Fruit fly (Drosophila melanogaster) whole organism, embryonic: ENCODE data around the gene CG5139.
A peak's percentile ranks its signal among the peaks of the same experiment; 100 is the strongest.

Source experiments
- Ada2b ChIP-seq: fragments of 200-800 bp; sonication (Bioruptor generic); IDR thresholded peaks from 2 replicates; pipeline ENCODE4 v1.3.6; 2022; ENCODE audit warnings: missing biosample characterization, missing genetic modification characterization
- Aef1 ChIP-seq: fragments of 200-800 bp; sonication (Bioruptor generic); IDR thresholded peaks from 3 replicates; pipeline ENCODE4 v1.3.6; 2022; ENCODE audit warnings: missing biosample characterization, missing genetic modification characterization
- Atf-2 ChIP-seq: fragments of 200-800 bp; sonication (Bioruptor generic); optimal IDR thresholded peaks from 2 replicates; lab custom pipeline; 2016; ENCODE audit warnings: missing biosample characterization, missing genetic modification characterization
- Atf3 ChIP-seq: fragments of 200-800 bp; sonication (Bioruptor generic); optimal IDR thresholded peaks from 3 replicates; lab custom pipeline; 2016; ENCODE audit warnings: missing biosample characterization, missing genetic modification characterization
- Bteb2 ChIP-seq: fragments of 200-800 bp; sonication (Bioruptor generic); optimal IDR thresholded peaks from 2 replicates; lab custom pipeline; 2016; ENCODE audit warnings: missing biosample characterization, missing genetic modification characterization
- CG10431 ChIP-seq: fragments of 200-800 bp; sonication (Bioruptor generic); optimal IDR thresholded peaks from 3 replicates; lab custom pipeline; 2018; ENCODE audit warnings: missing biosample characterization, mild to moderate bottlenecking, missing genetic modification characterization
- CG10543 ChIP-seq: fragments of 200-800 bp; sonication (Bioruptor generic); optimal IDR thresholded peaks from 3 replicates; lab custom pipeline; 2017; ENCODE audit warnings: missing biosample characterization, mild to moderate bottlenecking, missing genetic modification characterization, moderate library complexity
- CG11696 ChIP-seq: fragments of 200-800 bp; sonication (Bioruptor generic); IDR thresholded peaks from 2 replicates; pipeline ENCODE4 v1.3.6; 2022; ENCODE audit warnings: missing biosample characterization, missing genetic modification characterization
- CG12659 ChIP-seq: fragments of 200-800 bp; sonication (Bioruptor generic); optimal IDR thresholded peaks from 3 replicates; lab custom pipeline; 2017; ENCODE audit warnings: mild to moderate bottlenecking, missing biosample characterization, missing genetic modification reagents, missing genetic modification characterization
- CG13123 ChIP-seq: fragments of 200-800 bp; sonication (Bioruptor generic); optimal IDR thresholded peaks from 2 replicates; lab custom pipeline; 2016; ENCODE audit warnings: missing biosample characterization, missing genetic modification characterization
- CG14860 ChIP-seq: fragments of 200-800 bp; sonication (Bioruptor generic); IDR thresholded peaks from 3 replicates; pipeline ENCODE4 v1.3.6; 2022; ENCODE audit warnings: missing biosample characterization, missing genetic modification characterization; ENCODE audit not compliant: partially characterized antibody
- CG16863 ChIP-seq: fragments of 200-800 bp; sonication (Bioruptor generic); optimal IDR thresholded peaks from 3 replicates; lab custom pipeline; 2016; ENCODE audit warnings: missing biosample characterization, missing genetic modification characterization
- CG17186 ChIP-seq: fragments of 200-800 bp; sonication (Bioruptor generic); optimal IDR thresholded peaks from 3 replicates; lab custom pipeline; 2017; ENCODE audit warnings: missing biosample characterization, missing genetic modification reagents, missing genetic modification characterization
- CG17385 ChIP-seq: fragments of 200-800 bp; sonication (Bioruptor generic); optimal IDR thresholded peaks from 3 replicates; lab custom pipeline; 2018; ENCODE audit warnings: missing biosample characterization, mild to moderate bottlenecking, missing genetic modification characterization
- CG18262 ChIP-seq: fragments of 200-800 bp; optimal IDR thresholded peaks from 3 replicates; lab custom pipeline; 2019; ENCODE audit warnings: missing biosample characterization, mild to moderate bottlenecking, missing genetic modification characterization, moderate library complexity
- CG2129 ChIP-seq: fragments of 200-800 bp; sonication (Bioruptor generic); IDR thresholded peaks from 2 replicates; pipeline ENCODE4 v1.3.6; 2022; ENCODE audit warnings: missing biosample characterization, missing genetic modification characterization; ENCODE audit not compliant: partially characterized antibody
- CG2889 ChIP-seq: fragments of 200-800 bp; sonication (Bioruptor generic); IDR thresholded peaks from 3 replicates; pipeline ENCODE4 v1.3.6; 2022; ENCODE audit warnings: missing biosample characterization, missing genetic modification characterization
- CG4282 ChIP-seq: fragments of 200-800 bp; sonication (Bioruptor generic); optimal IDR thresholded peaks from 2 replicates; lab custom pipeline; 2016; ENCODE audit warnings: missing biosample characterization, missing genetic modification characterization
- CG6254 ChIP-seq: fragments of 200-800 bp; sonication (Bioruptor generic); optimal IDR thresholded peaks from 3 replicates; lab custom pipeline; 2017; ENCODE audit warnings: mild to moderate bottlenecking, missing biosample characterization, missing genetic modification reagents, missing genetic modification characterization
- CG6813 ChIP-seq: fragments of 200-800 bp; sonication (Bioruptor generic); optimal IDR thresholded peaks from 2 replicates; lab custom pipeline; 2017; ENCODE audit warnings: missing biosample characterization, missing genetic modification characterization, mild to moderate bottlenecking, moderate library complexity, missing genetic modification reagents
- CG7928 ChIP-seq: fragments of 200-800 bp; sonication (Bioruptor generic); optimal IDR thresholded peaks from 2 replicates; lab custom pipeline; 2017; ENCODE audit warnings: missing biosample characterization, mild to moderate bottlenecking, missing genetic modification characterization
- CG8281 ChIP-seq: fragments of 200-800 bp; sonication (Bioruptor generic); optimal IDR thresholded peaks from 2 replicates; lab custom pipeline; 2018; ENCODE audit warnings: missing biosample characterization, mild to moderate bottlenecking, missing genetic modification characterization, moderate library complexity
- CG8765 ChIP-seq: fragments of 200-800 bp; sonication (Bioruptor generic); IDR thresholded peaks from 2 replicates; pipeline ENCODE4 v1.3.6; 2022; ENCODE audit warnings: missing biosample characterization, missing genetic modification characterization
- CG9727 ChIP-seq: fragments of 200-800 bp; sonication (Bioruptor generic); optimal IDR thresholded peaks from 3 replicates; lab custom pipeline; 2017; ENCODE audit warnings: missing biosample characterization, mild to moderate bottlenecking, missing genetic modification characterization
- D19B ChIP-seq: fragments of 200-800 bp; sonication (Bioruptor generic); optimal IDR thresholded peaks from 2 replicates; lab custom pipeline; 2017; ENCODE audit warnings: missing biosample characterization, mild to moderate bottlenecking, missing genetic modification characterization
- Dad ChIP-seq: fragments of 200-800 bp; sonication (Bioruptor generic); optimal IDR thresholded peaks from 3 replicates; lab custom pipeline; 2016; ENCODE audit warnings: missing biosample characterization, missing genetic modification characterization
- Doc3 ChIP-seq: fragments of 200-800 bp; sonication (Bioruptor generic); IDR thresholded peaks from 3 replicates; pipeline ENCODE4 v1.3.6; 2022; ENCODE audit warnings: missing biosample characterization, missing genetic modification characterization; ENCODE audit not compliant: partially characterized antibody
- HLH4C ChIP-seq: fragments of 200-800 bp; sonication (Bioruptor generic); IDR thresholded peaks from 3 replicates; pipeline ENCODE4 v1.3.6; 2022; ENCODE audit warnings: missing biosample characterization, missing genetic modification characterization; ENCODE audit not compliant: partially characterized antibody
- HLHmδ ChIP-seq: fragments of 200-800 bp; sonication (Bioruptor generic); optimal IDR thresholded peaks from 2 replicates; lab custom pipeline; 2018; ENCODE audit warnings: missing biosample characterization, mild to moderate bottlenecking, missing genetic modification characterization, moderate library complexity
- Hey ChIP-seq: fragments of 200-800 bp; sonication (Bioruptor generic); optimal IDR thresholded peaks from 3 replicates; lab custom pipeline; 2018; ENCODE audit warnings: missing biosample characterization, mild to moderate bottlenecking, missing genetic modification characterization
- Mes4 ChIP-seq: fragments of 200-800 bp; sonication (Bioruptor generic); optimal IDR thresholded peaks from 2 replicates; lab custom pipeline; 2016; ENCODE audit warnings: missing biosample characterization, missing genetic modification characterization
- PHDP ChIP-seq: fragments of 200-800 bp; sonication (Bioruptor generic); optimal IDR thresholded peaks from 3 replicates; lab custom pipeline; 2018; ENCODE audit warnings: missing biosample characterization, mild to moderate bottlenecking, missing genetic modification characterization, moderate library complexity
- Sin3A ChIP-seq: fragments of >200 bp; optimal IDR thresholded peaks from 2 replicates; lab custom pipeline; 2018
- Sox102F ChIP-seq: fragments of 200-800 bp; sonication (Bioruptor generic); optimal IDR thresholded peaks from 2 replicates; lab custom pipeline; 2018; ENCODE audit warnings: missing biosample characterization, mild to moderate bottlenecking, missing genetic modification characterization, moderate library complexity
- al ChIP-seq: fragments of 200-800 bp; sonication (Bioruptor generic); IDR thresholded peaks from 2 replicates; pipeline ENCODE4 v1.3.6; 2022; ENCODE audit warnings: missing biosample characterization, missing genetic modification characterization
- caup ChIP-seq: fragments of 200-800 bp; sonication (Bioruptor generic); optimal IDR thresholded peaks from 3 replicates; lab custom pipeline; 2017; ENCODE audit warnings: missing biosample characterization, mild to moderate bottlenecking, missing genetic modification characterization, moderate library complexity; ENCODE audit not compliant: severe bottlenecking
- fd3F ChIP-seq: fragments of 200-800 bp; sonication (Bioruptor generic); optimal IDR thresholded peaks from 2 replicates; lab custom pipeline; 2018; ENCODE audit warnings: missing biosample characterization, mild to moderate bottlenecking, missing genetic modification characterization, moderate library complexity
- fd64A ChIP-seq: fragments of 200-800 bp; sonication (Bioruptor generic); optimal IDR thresholded peaks from 3 replicates; lab custom pipeline; 2018; ENCODE audit warnings: missing biosample characterization, mild to moderate bottlenecking, missing genetic modification characterization
- hth ChIP-seq: fragments of >200 bp; optimal IDR thresholded peaks from 2 replicates; lab custom pipeline; 2017; ENCODE audit warnings: inconsistent platforms
- insv ChIP-seq, 2 experiments: fragments of 200-800 bp; sonication (Bioruptor generic); optimal IDR thresholded peaks; 3 replicates each; lab custom pipeline; 2016 to 2018; ENCODE audit warnings: missing biosample characterization in 2 of 2, missing genetic modification characterization in 2 of 2
- inv ChIP-seq: fragments of 200-800 bp; sonication (Bioruptor generic); IDR thresholded peaks from 2 replicates; pipeline ENCODE4 v1.3.6; 2022; ENCODE audit warnings: missing biosample characterization, missing genetic modification characterization; ENCODE audit not compliant: partially characterized antibody
- kah ChIP-seq: fragments of 200-800 bp; sonication (Bioruptor generic); optimal IDR thresholded peaks from 2 replicates; lab custom pipeline; 2018; ENCODE audit warnings: missing biosample characterization, mild to moderate bottlenecking, missing genetic modification characterization
- lbe ChIP-seq: fragments of 200-800 bp; sonication (Bioruptor generic); optimal IDR thresholded peaks from 2 replicates; lab custom pipeline; 2016; ENCODE audit warnings: missing biosample characterization, mild to moderate bottlenecking, missing genetic modification characterization
- nmo ChIP-seq: fragments of 200-800 bp; sonication (Bioruptor generic); optimal IDR thresholded peaks from 2 replicates; lab custom pipeline; 2018; ENCODE audit warnings: missing biosample characterization, mild to moderate bottlenecking, missing genetic modification characterization, moderate library complexity
- pum ChIP-seq: fragments of 200-800 bp; sonication (Bioruptor generic); optimal IDR thresholded peaks from 2 replicates; lab custom pipeline; 2016; ENCODE audit warnings: missing biosample characterization, missing genetic modification characterization
- sqz ChIP-seq: fragments of 200-800 bp; sonication (Bioruptor generic); optimal IDR thresholded peaks from 3 replicates; lab custom pipeline; 2018; ENCODE audit warnings: missing biosample characterization, mild to moderate bottlenecking, missing genetic modification characterization
- zen2 ChIP-seq: fragments of 200-800 bp; sonication (Bioruptor generic); IDR thresholded peaks from 3 replicates; pipeline ENCODE4 v1.3.6; 2022; ENCODE audit warnings: missing biosample characterization, missing genetic modification characterization; ENCODE audit not compliant: partially characterized antibody
- zfh2 ChIP-seq: fragments of 200-800 bp; sonication (Bioruptor generic); optimal IDR thresholded peaks from 2 replicates; lab custom pipeline; 2016; ENCODE audit warnings: missing biosample characterization, missing genetic modification characterization

Gene CG5139

dm6 chr2L:1157679-1158518 is 41.2 kb downstream of the CG5139 start, which contains the start of gene capt:
TSS of gene capt (minus strand) at chr2L:1158262.
- TF ChIP-seq Hey (no peak), Ada2b (GFP tag; lab: Robert Waterston, UW) (peak; percentile 34; the same call in 1 of the 2 replicates), PHDP (tag; lab: Kevin White, UChicago) (peak; percentile 35), pum (GFP tag; lab: Kevin White, UChicago) (no peak), CG2889 (GFP tag; lab: Robert Waterston, UW) (no peak), fd64A (GFP tag; lab: Kevin White, UChicago) (no peak), Bteb2 (GFP tag; lab: Kevin White, UChicago) (no peak), CG7928 (GFP tag; lab: Kevin White, UChicago) (no peak), nmo (peak; percentile 40), CG18262 (tag; lab: Kevin White, UChicago) (peak; percentile 39), HLH4C (GFP tag; lab: Robert Waterston, UW) (no peak), CG2129 (GFP tag; lab: Robert Waterston, UW) (no peak), CG16863 (GFP tag; lab: Kevin White, UChicago) (peak; percentile 12), zen2 (no peak), Sin3A (peak; percentile 54), CG10431 (GFP tag; lab: Kevin White, UChicago) (no peak), hth (lab: Kevin White, UChicago) (no peak), CG8281 (no peak), Atf3 (GFP tag; lab: Kevin White, UChicago) (no peak), zfh2 (GFP tag; lab: Kevin White, UChicago) (peak; percentile 42), CG10543 (GFP tag; lab: Kevin White, UChicago) (peak; percentile 2), insv (GFP tag; optimal IDR thresholded peaks at IDR 0.05; lab: Kevin White, UChicago) (peak; percentile 51 to 85), CG12659 (GFP tag; lab: Kevin White, UChicago) (peak; percentile 28), CG9727 (GFP tag; lab: Kevin White, UChicago) (peak; percentile 18), Mes4 (GFP tag; lab: Kevin White, UChicago) (no peak), Doc3 (no peak), CG17385 (GFP tag; lab: Kevin White, UChicago) (peak; percentile 10), kah (peak; percentile 94), HLHmδ (GFP tag; lab: Kevin White, UChicago) (no peak), CG6254 (GFP tag; lab: Kevin White, UChicago) (no peak), Dad (GFP tag; lab: Kevin White, UChicago) (no peak), Sox102F (GFP tag; lab: Kevin White, UChicago) (no peak), CG14860 (GFP tag; lab: Robert Waterston, UW) (no peak), CG8765 (GFP tag; lab: Robert Waterston, UW) (no peak), CG6813 (no peak), CG17186 (no peak), caup (GFP tag; lab: Kevin White, UChicago) (no peak), CG11696 (no peak), sqz (GFP tag; lab: Kevin White, UChicago) (no peak), Aef1 (GFP tag; lab: Robert Waterston, UW) (peak; percentile 42; the same call in 1 of the 3 replicates), CG4282 (GFP tag; lab: Kevin White, UChicago) (no peak), D19B (GFP tag; lab: Kevin White, UChicago) (no peak), CG13123 (no peak), fd3F (GFP tag; lab: Kevin White, UChicago) (no peak), lbe (GFP tag; lab: Kevin White, UChicago) (no peak), al (GFP tag; lab: Robert Waterston, UW) (peak; percentile 31; the same call in 1 of the 2 replicates), inv (GFP tag; lab: Robert Waterston, UW) (no peak), Atf-2 (GFP tag; lab: Kevin White, UChicago) (no peak)
